Worm (Caenorhabditis elegans): ENCODE data around the gene ascc-1.

ce11 chrII:31521-31920, 25.9 kb upstream of the ascc-1 start, which contains the start of the genes F23F1.5 and fbxc-54:
- no peak for TF ChIP-seq nhr-77 (tag; optimal IDR thresholded peaks at IDR 0.05)
- no peak for TF ChIP-seq nhr-76 (tag; optimal IDR thresholded peaks at IDR 0.05)
- no peak for TF ChIP-seq elt-1 (tag; optimal IDR thresholded peaks at IDR 0.05)
- TF ChIP-seq nfya-1 (tag; optimal IDR thresholded peaks at IDR 0.05; ENCODE audit: insufficient read depth) = peak; percentile 41
- TF ChIP-seq fkh-10 (GFP tag; optimal IDR thresholded peaks at IDR 0.05) = no peak
